Worm (Caenorhabditis elegans): Measurements from ENCODE around the gene F23H11.7.

The F23H11.7 gene

DNA sequence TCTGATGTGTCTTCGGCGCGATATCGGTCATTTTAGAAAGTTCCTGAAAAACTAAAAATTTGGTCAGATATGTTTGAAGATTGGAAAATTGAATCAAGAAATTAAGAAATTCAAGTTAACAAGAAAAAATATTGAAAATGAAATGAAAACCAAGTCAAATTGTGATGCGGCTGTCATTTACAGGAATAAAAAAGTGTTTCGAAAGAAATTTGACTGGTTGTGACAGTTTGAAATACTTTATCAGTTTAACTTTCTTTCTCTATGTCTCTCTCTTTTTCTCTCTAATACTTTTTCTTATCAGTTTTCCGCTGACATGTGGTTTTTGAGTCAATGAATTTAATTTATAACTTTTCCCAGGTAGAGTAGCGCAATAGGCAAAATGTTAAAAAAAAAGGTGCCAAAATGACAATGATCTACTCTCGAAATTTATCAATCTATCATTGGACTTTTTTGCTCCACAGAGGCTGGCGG is 16.9 kb upstream of the F23H11.7 start, which contains the start of gene fbxa-55:
TSS of gene fbxa-55 (minus strand) at position 51 of the 471 bp plus-strand sequence.
- TF ChIP-seq nhr-80 (tag; optimal IDR thresholded peaks at IDR 0.05) (peak; percentile 71), cebp-2 (GFP tag; IDR thresholded peaks at IDR 0.05) (no peak), let-607 (tag; optimal IDR thresholded peaks at IDR 0.05) (peak in 1 of 2 experiments; percentile 2), ceh-58 (GFP tag; IDR thresholded peaks at IDR 0.05) (no peak), nfya-2 (GFP tag; IDR thresholded peaks at IDR 0.05) (no peak), F22D6.2 (tag; optimal IDR thresholded peaks at IDR 0.05) (no peak), pbrm-1 (GFP tag; IDR thresholded peaks at IDR 0.05) (no peak), xnd-1 (tag; optimal IDR thresholded peaks at IDR 0.05) (no peak), nhr-90 (tag; optimal IDR thresholded peaks at IDR 0.05) (no peak), hlh-12 (tag; optimal IDR thresholded peaks at IDR 0.05) (no peak), C06A6.2 (GFP tag; conservative IDR thresholded peaks at IDR 0.05) (no peak), rec-8 (tag; optimal IDR thresholded peaks at IDR 0.05) (no peak), cebp-1 (GFP tag; IDR thresholded peaks at IDR 0.05) (peak; percentile 69; the same call in 1 of the 2 replicates), cebp-1 (tag; optimal IDR thresholded peaks at IDR 0.05) (peak; percentile 60), aptf-3 (GFP tag; IDR thresholded peaks at IDR 0.05) (no peak), unc-62 (GFP tag; optimal IDR thresholded peaks at IDR 0.05) (peak; percentile 68), tbp1 (GFP tag; optimal IDR thresholded peaks at IDR 0.05) (no peak), ztf-25 (GFP tag; IDR thresholded peaks at IDR 0.05) (no peak), snpc-4 (GFP tag; optimal IDR thresholded peaks at IDR 0.05) (no peak), snpc-4 (tag; optimal IDR thresholded peaks at IDR 0.05) (no peak)

DNA sequence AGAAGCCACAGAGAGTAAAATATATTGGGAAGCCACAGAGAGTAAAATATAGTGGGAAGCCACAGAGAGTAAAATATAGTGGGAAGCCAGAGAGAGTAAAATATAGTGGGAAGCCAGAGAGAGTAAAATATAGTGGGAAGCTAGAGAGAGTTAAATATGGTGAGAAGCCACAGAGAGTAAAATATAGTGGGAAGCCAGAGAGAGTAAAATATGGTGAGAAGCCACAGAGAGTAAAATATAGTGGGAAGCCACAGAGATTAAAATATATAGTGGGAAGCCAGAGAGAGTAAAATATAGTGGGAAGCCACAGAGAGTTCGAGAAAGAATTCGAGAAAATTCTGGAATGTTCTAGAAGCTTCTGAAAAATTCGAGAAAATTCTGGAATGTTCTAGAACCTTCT is 12.2 kb upstream of the F23H11.7 start:
- TF ChIP-seq F52B5.7 (tag; optimal IDR thresholded peaks at IDR 0.05) (peak; percentile 60), xnd-1 (tag; optimal IDR thresholded peaks at IDR 0.05) (peak; percentile 18), mxl-1 (tag; optimal IDR thresholded peaks at IDR 0.05) (peak; percentile 51), ceh-79 (tag; optimal IDR thresholded peaks at IDR 0.05) (peak; percentile 73), rec-8 (tag; optimal IDR thresholded peaks at IDR 0.05) (peak in 1 of 2 experiments; percentile 62), hrde-1 (tag; optimal IDR thresholded peaks at IDR 0.05; ENCODE audit: borderline replicate concordance) (peak; percentile 33), hlh-12 (tag; optimal IDR thresholded peaks at IDR 0.05) (peak; percentile 75), F55B11.4 (tag; optimal IDR thresholded peaks at IDR 0.05; ENCODE audit: borderline replicate concordance, insufficient read depth) (peak; percentile 22), die-1 (tag; optimal IDR thresholded peaks at IDR 0.05) (peak; percentile 66), mes-4 (tag; optimal IDR thresholded peaks at IDR 0.05) (peak; percentile 46), nhr-179 (tag; optimal IDR thresholded peaks at IDR 0.05) (peak; percentile 89)

ce11 chrIII:926216-926615 is 7.0 kb upstream of the F23H11.7 start, which contains the start of gene pef-1:
Gene pef-1 (minus strand): TSS chrIII:926316.
- TF ChIP-seq athp-1 (tag; optimal IDR thresholded peaks at IDR 0.05): no peak
- TF ChIP-seq somi-1 (GFP tag; optimal IDR thresholded peaks at IDR 0.05): no peak

DNA sequence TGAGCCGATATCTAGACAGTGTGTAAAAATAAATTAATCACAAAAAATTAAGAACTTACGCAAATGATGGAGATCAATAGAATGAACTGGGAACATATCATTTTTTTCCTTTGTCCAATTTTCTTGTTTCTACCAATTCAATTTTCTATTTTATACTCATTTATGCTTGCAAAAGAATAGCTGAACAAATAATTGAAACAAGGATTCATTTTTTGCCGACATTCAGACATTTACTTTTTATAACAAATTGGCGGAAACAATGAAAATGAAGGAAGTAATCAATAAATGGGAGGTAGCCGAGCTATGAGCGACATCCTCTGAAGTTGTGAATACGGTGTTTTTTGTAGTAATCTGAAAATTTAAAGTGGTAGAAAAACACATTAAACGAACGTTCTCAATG is 2.3 kb downstream of the F23H11.7 start, which contains the start of gene idpp-13:
TSS of gene idpp-13 (minus strand) at position 101 of the 400 bp plus-strand sequence.
- TF ChIP-seq ceh-100 (GFP tag; IDR thresholded peaks at IDR 0.05) (no peak), fkh-3 (tag; optimal IDR thresholded peaks at IDR 0.05) (no peak), bed-2 (GFP tag; IDR thresholded peaks at IDR 0.05) (no peak), zim-3 (tag; optimal IDR thresholded peaks at IDR 0.05) (no peak), rcor-1 (GFP tag; IDR thresholded peaks at IDR 0.05) (no peak), ceh-58 (GFP tag; IDR thresholded peaks at IDR 0.05) (no peak)
